Fruit fly (Drosophila melanogaster): Measurements from ENCODE around the gene Mhcl.

Gene Mhcl

DNA sequence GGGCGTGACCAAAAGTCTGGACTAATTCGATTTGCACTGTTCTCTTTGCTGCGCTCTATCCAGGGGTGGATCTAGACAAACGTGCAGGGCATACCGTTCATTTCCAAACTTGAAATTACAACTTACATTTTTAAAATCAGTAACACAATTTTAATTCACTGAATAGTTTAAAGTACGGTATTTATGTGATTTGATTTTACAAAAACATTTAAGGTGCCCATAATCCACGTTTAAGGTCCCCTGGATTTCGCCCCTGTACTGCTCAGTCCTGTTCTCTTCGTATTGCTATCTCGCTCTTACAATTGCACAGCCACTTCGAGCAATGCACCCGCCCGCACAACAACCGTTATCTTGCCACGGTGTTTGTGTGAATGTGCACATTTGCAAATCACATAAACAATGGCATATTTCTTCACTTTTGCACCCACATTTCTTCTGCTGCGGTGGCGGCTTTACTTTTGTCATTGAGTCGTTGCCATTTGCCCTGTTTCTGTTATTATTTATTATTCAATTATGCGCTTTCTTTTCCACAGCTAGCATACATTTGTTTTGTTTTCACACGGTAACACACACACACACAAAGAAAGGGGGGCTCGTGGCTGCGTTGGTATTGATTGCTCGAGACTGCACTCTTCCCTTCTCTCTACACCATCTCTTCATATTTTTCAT is 766 bp downstream of the Mhcl start (continued):
- TF ChIP-seq vri (GFP tag; optimal IDR thresholded peaks at IDR 0.05) (peak; percentile 97), cyc (GFP tag; optimal IDR thresholded peaks at IDR 0.05) (peak; percentile 99), Sox15 (GFP tag; optimal IDR thresholded peaks at IDR 0.05) (peak; percentile 98), acj6 (GFP tag; optimal IDR thresholded peaks at IDR 0.05) (peak; percentile 99), CG15336 (GFP tag; IDR thresholded peaks at IDR 0.05) (peak; percentile 98), Eip78C (GFP tag) (peak; percentile 100), CG10631 (GFP tag; optimal IDR thresholded peaks at IDR 0.05) (peak; percentile 99), Smox (GFP tag; optimal IDR thresholded peaks at IDR 0.05) (peak; percentile 99), ss (GFP tag; optimal IDR thresholded peaks at IDR 0.05) (peak; percentile 97 to 98), fkh (GFP tag; optimal IDR thresholded peaks at IDR 0.05) (no peak), CG11902 (GFP tag; optimal IDR thresholded peaks at IDR 0.05) (peak; percentile 100), Hr38 (GFP tag; optimal IDR thresholded peaks at IDR 0.05) (peak; percentile 66), lz (GFP tag; optimal IDR thresholded peaks at IDR 0.05) (peak; percentile 99), CG6808 (GFP tag; optimal IDR thresholded peaks at IDR 0.05) (peak; percentile 97), OdsH (GFP tag; optimal IDR thresholded peaks at IDR 0.05) (peak; percentile 99), Gug (GFP tag; IDR thresholded peaks at IDR 0.05) (peak; percentile 97), CG6792 (GFP tag; optimal IDR thresholded peaks at IDR 0.05) (peak; percentile 99), Hr4 (GFP tag; optimal IDR thresholded peaks at IDR 0.05) (peak; percentile 99), net (GFP tag; optimal IDR thresholded peaks at IDR 0.05) (peak; percentile 99), CG3919 (GFP tag; optimal IDR thresholded peaks at IDR 0.05) (peak; percentile 99), pdm3 (GFP tag; optimal IDR thresholded peaks at IDR 0.05) (peak; percentile 99), CG6276 (GFP tag; optimal IDR thresholded peaks at IDR 0.05) (peak; percentile 98), Eip93F (GFP tag; optimal IDR thresholded peaks at IDR 0.05) (peak; percentile 94), Ets96B (tag; optimal IDR thresholded peaks at IDR 0.05) (peak; percentile 99), Lpt (GFP tag; optimal IDR thresholded peaks at IDR 0.05) (peak; percentile 98)

DNA sequence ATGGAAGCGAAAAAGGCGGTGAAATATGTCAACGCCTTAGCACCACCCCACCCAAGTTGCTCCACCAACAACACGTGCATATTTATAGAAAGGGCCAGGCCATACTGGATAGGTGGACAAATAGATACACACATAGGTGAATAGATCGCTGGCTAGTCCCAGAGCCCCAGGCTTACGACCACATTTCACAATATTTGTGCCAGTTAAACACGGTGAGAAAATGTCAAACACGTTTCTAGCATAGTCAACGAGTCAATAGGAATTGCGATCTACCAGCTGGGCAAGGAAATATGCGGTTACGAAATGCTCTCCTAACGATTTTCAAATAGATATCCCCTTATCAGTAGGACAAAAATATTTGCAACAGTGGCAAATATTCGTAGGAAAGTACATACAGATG is 3.6 kb downstream of the Mhcl start:
- TF ChIP-seq Eip78C (GFP tag) (peak; percentile 28), fkh (GFP tag; optimal IDR thresholded peaks at IDR 0.05) (peak; percentile 35), CG10631 (GFP tag; optimal IDR thresholded peaks at IDR 0.05) (no peak), salr (GFP tag; optimal IDR thresholded peaks at IDR 0.05) (no peak), CG11762 (GFP tag; optimal IDR thresholded peaks at IDR 0.05; ENCODE audit: insufficient read depth) (no peak), CG32006 (GFP tag; optimal IDR thresholded peaks at IDR 0.05) (peak; percentile 17)

DNA sequence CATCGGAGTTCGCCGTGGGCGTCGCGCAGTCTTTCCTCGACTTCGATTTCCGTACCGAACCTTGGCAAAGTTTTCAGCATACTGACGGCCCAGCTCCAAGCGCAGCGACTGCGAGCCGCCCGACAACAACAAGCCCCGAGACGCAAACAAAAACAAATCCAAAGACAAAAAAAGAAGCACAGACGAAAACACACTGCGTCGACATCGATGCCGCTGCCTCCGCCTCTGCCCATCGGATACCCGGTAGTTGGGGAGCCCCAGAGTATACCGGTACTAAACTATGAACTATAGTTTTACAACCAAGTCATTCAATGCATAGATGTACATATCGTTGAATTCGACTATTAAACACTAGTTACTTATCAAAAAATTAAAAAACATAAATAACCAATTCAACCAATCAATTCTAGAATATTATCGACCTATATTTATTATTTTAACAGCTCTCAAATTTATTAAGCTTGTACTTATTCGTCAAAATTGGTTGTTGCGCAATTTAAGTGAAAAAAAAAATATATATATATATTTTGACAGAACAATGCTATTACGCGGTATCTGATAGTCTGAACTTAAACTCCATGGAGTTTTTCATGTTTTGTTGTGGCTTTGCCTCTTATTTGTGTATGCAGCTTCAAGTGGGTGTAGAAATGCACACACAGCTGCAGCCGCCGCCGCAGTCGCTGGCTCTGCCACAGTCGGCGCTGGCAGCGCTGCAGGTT is 4.4 kb downstream of the Mhcl start:
- TF ChIP-seq fd59A (GFP tag; optimal IDR thresholded peaks at IDR 0.05) (peak; percentile 71), Gug (GFP tag; IDR thresholded peaks at IDR 0.05) (peak; percentile 63; the same call in 1 of the 2 replicates), Sox102F (GFP tag; optimal IDR thresholded peaks at IDR 0.05) (peak; percentile 56), CG6854 (GFP tag; optimal IDR thresholded peaks at IDR 0.05) (peak; percentile 26), topi (GFP tag; optimal IDR thresholded peaks at IDR 0.05) (peak; percentile 70), CG1621 (tag; optimal IDR thresholded peaks at IDR 0.05) (peak; percentile 43), Smox (GFP tag; optimal IDR thresholded peaks at IDR 0.05) (no peak), Eip93F (GFP tag; optimal IDR thresholded peaks at IDR 0.05) (no peak), CG8119 (GFP tag; IDR thresholded peaks at IDR 0.05) (peak; percentile 82), CG4318 (GFP tag; optimal IDR thresholded peaks at IDR 0.05) (peak; percentile 87), Lpt (GFP tag; optimal IDR thresholded peaks at IDR 0.05) (peak; percentile 87), CG3919 (GFP tag; optimal IDR thresholded peaks at IDR 0.05) (peak; percentile 84), CG10669 (GFP tag; optimal IDR thresholded peaks at IDR 0.05) (peak; percentile 76), Eip78C (GFP tag) (peak; percentile 97), Hr39 (GFP tag; optimal IDR thresholded peaks at IDR 0.05) (peak; percentile 40), lz (GFP tag; optimal IDR thresholded peaks at IDR 0.05) (peak; percentile 58), acj6 (GFP tag; optimal IDR thresholded peaks at IDR 0.05) (peak; percentile 83), CG11762 (GFP tag; optimal IDR thresholded peaks at IDR 0.05; ENCODE audit: insufficient read depth) (peak; percentile 80), eg (GFP tag; IDR thresholded peaks at IDR 0.05) (peak; percentile 77), salr (GFP tag; optimal IDR thresholded peaks at IDR 0.05) (peak in 1 of 2 experiments; percentile 96), fd85E (GFP tag; optimal IDR thresholded peaks at IDR 0.05) (no peak), CG31627 (GFP tag; optimal IDR thresholded peaks at IDR 0.05) (peak; percentile 34), CG6163 (GFP tag; IDR thresholded peaks at IDR 0.05) (peak; percentile 68; the same call in 2 of the 3 replicates), OdsH (GFP tag; optimal IDR thresholded peaks at IDR 0.05) (peak; percentile 87), CG6792 (GFP tag; optimal IDR thresholded peaks at IDR 0.05) (peak; percentile 73), Hr38 (GFP tag; optimal IDR thresholded peaks at IDR 0.05) (no peak), CG34406 (GFP tag; optimal IDR thresholded peaks at IDR 0.05) (peak; percentile 71), Blimp-1 (GFP tag; optimal IDR thresholded peaks at IDR 0.05) (peak; percentile 27), CG15336 (GFP tag; IDR thresholded peaks at IDR 0.05) (peak; percentile 72; the same call in 1 of the 2 replicates)
